Worm (Caenorhabditis elegans) whole organism, L2 larva: ENCODE results near the gene fbxb-105.

Source experiments
- fos-1 ChIP-seq: fragments of 150-350 bp; optimal IDR thresholded peaks from 2 replicates; lab custom pipeline; 2014; ENCODE audit warnings: missing biosample characterization, missing genetic modification characterization
- mab-5 ChIP-seq: fragments of 150-350 bp; optimal IDR thresholded peaks from 2 replicates; lab custom pipeline; 2014; ENCODE audit warnings: missing biosample characterization, missing genetic modification characterization
- nhr-25 ChIP-seq: fragments of 150-350 bp; sonication (generic microtip); optimal IDR thresholded peaks from 3 replicates; lab custom pipeline; 2014; ENCODE audit warnings: missing biosample characterization, missing genetic modification characterization
- nhr-6 ChIP-seq: fragments of 150-350 bp; optimal IDR thresholded peaks from 2 replicates; lab custom pipeline; 2014; ENCODE audit warnings: missing biosample characterization, missing genetic modification characterization
- sma-9 ChIP-seq, 2 experiments: fragments of 150-350 bp in 1 of 2; sonication (generic microtip) in 1 of 2; optimal IDR thresholded peaks; 2 replicates each; lab custom pipeline; 2014 to 2016; ENCODE audit warnings: missing genetic modification characterization in 2 of 2, mild to moderate bottlenecking in 1 of 2, missing biosample characterization in 1 of 2, missing compliant biosample characterization in 1 of 2, missing genetic modification reagents in 1 of 2, moderate library complexity in 1 of 2
- zag-1 ChIP-seq: fragments of 150-350 bp; optimal IDR thresholded peaks from 2 replicates; lab custom pipeline; 2014; ENCODE audit warnings: missing biosample characterization, missing genetic modification characterization

ce11 chrII:2795413-2795812 is 24.7 kb upstream of the fbxb-105 start:
- no peak for TF ChIP-seq mab-5
- no peak for TF ChIP-seq fos-1 (tag; lab: Kevin White, UChicago)
- no peak for TF ChIP-seq nhr-25 (tag; lab: Kevin White, UChicago)
- TF ChIP-seq sma-9 (GFP tag; optimal IDR thresholded peaks at IDR 0.05; lab: Kevin White, UChicago): no peak
- TF ChIP-seq sma-9 (tag; optimal IDR thresholded peaks at IDR 0.05; lab: Kevin White, UChicago): no peak
- no peak for TF ChIP-seq zag-1 (tag; lab: Kevin White, UChicago)
- TF ChIP-seq nhr-6 (tag; lab: Kevin White, UChicago): no peak
